Fruit fly (Drosophila melanogaster): ENCODE results near the gene CG42564.

The CG42564 gene

DNA sequence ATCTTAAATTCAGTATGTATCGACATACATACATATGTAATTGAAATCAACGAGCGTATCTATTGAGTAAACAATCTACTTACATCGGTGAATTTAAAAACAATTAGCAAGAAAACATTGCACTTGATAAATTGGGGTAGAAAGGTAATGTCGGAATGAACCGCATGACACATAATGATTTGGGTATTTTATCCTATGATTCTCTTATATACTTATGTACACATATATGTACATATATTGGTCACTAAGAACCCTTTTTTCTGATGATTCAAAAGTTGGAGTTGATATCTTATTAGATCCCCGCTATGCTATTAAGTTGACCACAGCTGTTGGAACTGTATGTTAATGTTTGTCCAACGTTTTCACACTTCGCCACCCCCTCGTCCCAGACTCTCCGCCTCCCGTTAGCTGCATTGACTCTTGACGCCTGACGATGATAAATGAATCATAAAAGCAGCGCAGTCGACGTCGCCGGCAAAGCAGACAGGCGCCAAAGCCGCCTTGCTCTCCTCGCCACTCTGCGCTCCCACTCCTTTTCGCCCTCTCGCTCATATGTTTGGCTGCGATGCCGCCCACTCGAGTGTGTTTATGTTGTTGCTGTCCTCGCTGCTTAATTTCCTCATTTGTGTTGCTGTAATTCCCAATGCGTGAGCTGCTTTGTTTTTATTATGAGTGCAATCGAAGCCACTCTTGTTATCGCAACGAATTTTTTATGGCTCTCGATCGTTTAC, 21.2 kb upstream of the CG42564 start (continued):
- TF ChIP-seq trem (tag; optimal IDR thresholded peaks at IDR 0.05) (no peak), nom (GFP tag; optimal IDR thresholded peaks at IDR 0.05) (no peak), ash1 (GFP tag; optimal IDR thresholded peaks at IDR 0.05) (no peak), CG3407 (GFP tag; optimal IDR thresholded peaks at IDR 0.05) (no peak), nerfin-1 (tag; optimal IDR thresholded peaks at IDR 0.05) (peak; percentile 35), bbx (GFP tag; IDR thresholded peaks at IDR 0.05; ENCODE audit: partially characterized antibody) (no peak), Hr3 (GFP tag; optimal IDR thresholded peaks at IDR 0.05) (no peak), pzg (GFP tag; optimal IDR thresholded peaks at IDR 0.05) (no peak), CG17385 (GFP tag; optimal IDR thresholded peaks at IDR 0.05) (peak; percentile 7), br (optimal IDR thresholded peaks at IDR 0.05) (no peak), chm (GFP tag; IDR thresholded peaks at IDR 0.05) (no peak), CG30020 (tag; optimal IDR thresholded peaks at IDR 0.05) (no peak), ranshi (GFP tag; IDR thresholded peaks at IDR 0.05) (no peak), fru (optimal IDR thresholded peaks at IDR 0.05) (no peak), fd64A (GFP tag; optimal IDR thresholded peaks at IDR 0.05) (no peak), gt (GFP tag; IDR thresholded peaks at IDR 0.05) (no peak), CTCF (GFP tag; optimal IDR thresholded peaks at IDR 0.05) (no peak), Bteb2 (GFP tag; optimal IDR thresholded peaks at IDR 0.05) (no peak), HmgZ (tag; optimal IDR thresholded peaks at IDR 0.05) (no peak), usp (GFP tag; optimal IDR thresholded peaks at IDR 0.05) (no peak), Oli (tag; optimal IDR thresholded peaks at IDR 0.05) (peak; percentile 69), CrebB (tag; optimal IDR thresholded peaks at IDR 0.05) (no peak), mirr (GFP tag; optimal IDR thresholded peaks at IDR 0.05) (no peak), CG15479 (GFP tag; optimal IDR thresholded peaks at IDR 0.05) (no peak), jing (GFP tag; optimal IDR thresholded peaks at IDR 0.05) (no peak), vvl (GFP tag; IDR thresholded peaks at IDR 0.05) (0 out of 2 replicates have a peak, but pooled peaks have one; percentile 9), btn (GFP tag; optimal IDR thresholded peaks at IDR 0.05) (no peak), sqz (GFP tag; optimal IDR thresholded peaks at IDR 0.05) (no peak), CG7839 (tag; optimal IDR thresholded peaks at IDR 0.05) (peak; percentile 60), sens-2 (GFP tag; IDR thresholded peaks at IDR 0.05) (no peak), CG3065 (GFP tag; optimal IDR thresholded peaks at IDR 0.05) (no peak), Ravus (GFP tag; IDR thresholded peaks at IDR 0.05) (no peak), CG14965 (GFP tag; optimal IDR thresholded peaks at IDR 0.05; ENCODE audit: borderline replicate concordance) (no peak), lola (GFP tag; optimal IDR thresholded peaks at IDR 0.05) (peak in 1 of 3 experiments; percentile 40), ato (GFP tag; IDR thresholded peaks at IDR 0.05; ENCODE audit: partially characterized antibody) (no peak), sima (GFP tag; optimal IDR thresholded peaks at IDR 0.05) (no peak), Nf-YA (GFP tag; IDR thresholded peaks at IDR 0.05) (no peak), prd (optimal IDR thresholded peaks at IDR 0.05) (no peak), prd (GFP tag; IDR thresholded peaks at IDR 0.05) (no peak; the same call in 2 of the 3 replicates), stwl (tag; optimal IDR thresholded peaks at IDR 0.05) (no peak), ssp (GFP tag; IDR thresholded peaks at IDR 0.05) (no peak), bowl (GFP tag; IDR thresholded peaks at IDR 0.05) (no peak), corto (GFP tag; optimal IDR thresholded peaks at IDR 0.05) (no peak), Dfd (GFP tag; optimal IDR thresholded peaks at IDR 0.05) (no peak), zen2 (GFP tag; IDR thresholded peaks at IDR 0.05; ENCODE audit: partially characterized antibody) (no peak), CG14860 (GFP tag; IDR thresholded peaks at IDR 0.05; ENCODE audit: partially characterized antibody) (no peak), CG6272 (GFP tag; IDR thresholded peaks at IDR 0.05) (no peak), Usf (GFP tag; optimal IDR thresholded peaks at IDR 0.05) (no peak), CG8765 (GFP tag; IDR thresholded peaks at IDR 0.05) (no peak), CG1529 (GFP tag; optimal IDR thresholded peaks at IDR 0.05) (no peak), CG30403 (GFP tag; optimal IDR thresholded peaks at IDR 0.05) (peak; percentile 52), CG18476 (GFP tag; optimal IDR thresholded peaks at IDR 0.05) (no peak)

All from whole organism, embryonic.